Worm (Caenorhabditis elegans): ENCODE measurements around the gene T04C12.8.

The T04C12.8 gene

DNA sequence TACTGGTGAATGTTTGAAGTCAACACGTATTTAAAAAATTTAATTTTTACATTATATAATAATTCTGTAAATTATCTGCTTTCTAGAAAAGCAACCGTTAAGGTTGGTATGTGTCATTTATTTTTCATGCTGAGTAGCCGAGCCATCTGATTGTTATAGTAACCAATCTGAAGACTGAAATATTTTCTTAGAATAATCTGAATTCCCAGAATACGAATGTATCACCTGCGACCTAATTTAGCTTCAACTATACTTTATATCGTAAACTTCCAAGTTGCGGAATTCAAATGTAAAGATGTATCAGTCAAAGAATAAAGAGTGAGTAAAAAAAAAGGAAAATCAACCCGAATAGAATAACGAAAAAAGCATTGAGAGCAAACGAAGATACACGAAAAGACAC, 35.9 kb downstream of the T04C12.8 start:
- peak; percentile 2 for TF ChIP-seq fkh-10 (GFP tag; optimal IDR thresholded peaks at IDR 0.05)
- no peak for TF ChIP-seq lin-15B (tag; optimal IDR thresholded peaks at IDR 0.05)
- TF ChIP-seq hlh-4 (tag; optimal IDR thresholded peaks at IDR 0.05) = peak; percentile 94
- peak; percentile 47 for TF ChIP-seq fkh-8 (tag; optimal IDR thresholded peaks at IDR 0.05)
- no peak for TF ChIP-seq lin-13 (GFP tag; optimal IDR thresholded peaks at IDR 0.05)
- TF ChIP-seq nhr-47 (tag; optimal IDR thresholded peaks at IDR 0.05) = peak; percentile 34
- TF ChIP-seq nhr-71 (tag; optimal IDR thresholded peaks at IDR 0.05) = peak; percentile 42
- TF ChIP-seq aly-2 (tag; optimal IDR thresholded peaks at IDR 0.05) = no peak

DNA sequence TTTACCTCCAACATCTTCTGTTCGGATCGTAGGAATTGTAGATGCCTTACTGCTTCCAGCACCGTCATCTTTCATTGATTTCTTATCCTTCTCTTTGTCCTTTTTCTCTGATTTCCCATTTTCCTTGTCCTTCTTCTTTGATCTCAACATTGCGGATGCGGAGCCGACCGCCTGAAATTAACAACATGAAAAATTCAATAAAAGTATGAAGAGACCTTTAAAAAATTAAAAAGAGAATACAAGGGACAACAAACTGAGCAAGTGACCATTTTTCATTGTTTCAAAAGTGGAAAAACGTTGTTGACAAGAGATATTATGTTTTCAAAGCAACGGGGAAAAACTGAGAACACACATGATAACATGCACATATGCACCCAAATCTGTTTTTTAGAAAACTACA, 38.5 kb downstream of the T04C12.8 start:
- TF ChIP-seq xbp-1 (tag; optimal IDR thresholded peaks at IDR 0.05) (no peak), fos-1 (tag; optimal IDR thresholded peaks at IDR 0.05) (no peak), elt-3 (tag; optimal IDR thresholded peaks at IDR 0.05) (no peak), unc-98 (GFP tag; IDR thresholded peaks at IDR 0.05) (no peak), pax-3 (tag; optimal IDR thresholded peaks at IDR 0.05) (no peak), nhr-85 (tag) (no peak), ceh-63 (GFP tag; optimal IDR thresholded peaks at IDR 0.05) (no peak), rnt-1 (tag; optimal IDR thresholded peaks at IDR 0.05) (no peak), ets-5 (GFP tag; IDR thresholded peaks at IDR 0.05) (no peak), dsc-1 (tag; optimal IDR thresholded peaks at IDR 0.05) (no peak), lin-39 (tag; optimal IDR thresholded peaks at IDR 0.05) (no peak), Y116A8C.19 (tag; optimal IDR thresholded peaks at IDR 0.05; ENCODE audit: borderline replicate concordance) (no peak), skn-1 (tag; optimal IDR thresholded peaks at IDR 0.05) (no peak), nhr-84 (tag; optimal IDR thresholded peaks at IDR 0.05) (no peak), nhr-12 (tag; optimal IDR thresholded peaks at IDR 0.05) (no peak), sptf-1 (tag; optimal IDR thresholded peaks at IDR 0.05) (no peak)

DNA sequence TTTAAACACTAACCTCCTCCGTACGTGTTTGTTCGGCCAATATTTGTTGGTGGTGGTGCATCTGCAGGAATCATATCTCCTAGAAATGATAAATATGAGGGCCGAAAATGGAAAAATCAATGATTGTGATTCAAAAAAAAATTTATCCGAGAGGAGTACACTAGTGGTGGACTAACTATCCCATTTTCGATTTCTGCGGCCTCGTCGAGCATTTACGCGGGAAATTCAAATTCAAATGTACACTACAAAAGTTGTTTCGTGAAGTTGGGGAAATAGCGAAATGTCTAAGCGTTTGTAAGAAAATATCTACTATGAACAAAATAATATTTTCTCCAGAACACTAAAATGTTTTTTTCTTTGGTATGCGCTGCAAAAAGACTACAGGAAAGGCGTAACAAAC, 39.8 kb downstream of the T04C12.8 start:
- TF ChIP-seq pag-3 (tag; optimal IDR thresholded peaks at IDR 0.05; ENCODE audit: borderline replicate concordance, insufficient read depth) (no peak), ceh-8 (GFP tag; optimal IDR thresholded peaks at IDR 0.05) (peak; percentile 55), aly-2 (tag; optimal IDR thresholded peaks at IDR 0.05) (no peak), unc-62 (GFP tag; optimal IDR thresholded peaks at IDR 0.05) (no peak), dsc-1 (tag; optimal IDR thresholded peaks at IDR 0.05) (peak; percentile 78), ces-1 (GFP tag; optimal IDR thresholded peaks at IDR 0.05) (no peak), unc-30 (tag; optimal IDR thresholded peaks at IDR 0.05) (no peak), nhr-76 (tag; optimal IDR thresholded peaks at IDR 0.05) (no peak), nhr-28 (tag; optimal IDR thresholded peaks at IDR 0.05) (no peak), egl-13 (tag; optimal IDR thresholded peaks at IDR 0.05) (peak; percentile 66), fos-1 (tag; optimal IDR thresholded peaks at IDR 0.05) (peak; percentile 16), isw-1 (GFP tag; IDR thresholded peaks at IDR 0.05) (peak; percentile 53), nhr-47 (tag; optimal IDR thresholded peaks at IDR 0.05) (peak; percentile 86), alr-1 (tag; optimal IDR thresholded peaks at IDR 0.05; ENCODE audit: borderline replicate concordance) (no peak), lin-14 (GFP tag; optimal IDR thresholded peaks at IDR 0.05) (peak; percentile 38), C04F5.9 (tag; optimal IDR thresholded peaks at IDR 0.05) (peak; percentile 72), xbp-1 (tag; optimal IDR thresholded peaks at IDR 0.05) (peak; percentile 80), nhr-12 (tag; optimal IDR thresholded peaks at IDR 0.05) (no peak), tlp-1 (tag; optimal IDR thresholded peaks at IDR 0.05) (no peak), nhr-19 (GFP tag; conservative IDR thresholded peaks at IDR 0.05) (peak; percentile 72), ceh-82 (tag; optimal IDR thresholded peaks at IDR 0.05) (peak; percentile 14 to 53 (median 18)), dpl-1 (GFP tag; optimal IDR thresholded peaks at IDR 0.05) (peak; percentile 90 to 93 (median 93)), fkh-10 (GFP tag; optimal IDR thresholded peaks at IDR 0.05) (no peak), egl-27 (tag; optimal IDR thresholded peaks at IDR 0.05) (no peak), snpc-4 (tag; optimal IDR thresholded peaks at IDR 0.05) (peak; percentile 22), fkh-8 (tag; optimal IDR thresholded peaks at IDR 0.05) (peak; percentile 42), mab-9 (GFP tag; IDR thresholded peaks at IDR 0.05) (0 out of 2 replicates have a peak, but pooled peaks have one; percentile 48), snu-23 (GFP tag; optimal IDR thresholded peaks at IDR 0.05) (peak; percentile 73), lin-15B (tag; optimal IDR thresholded peaks at IDR 0.05) (peak; percentile 60), pqm-1 (tag; optimal IDR thresholded peaks at IDR 0.05) (no peak), nhr-84 (tag; optimal IDR thresholded peaks at IDR 0.05) (no peak), lsy-2 (tag; optimal IDR thresholded peaks at IDR 0.05) (peak; percentile 32 to 72), elt-3 (tag; optimal IDR thresholded peaks at IDR 0.05) (peak in 1 of 6 experiments; percentile 30), ceh-88 (GFP tag; IDR thresholded peaks at IDR 0.05) (no peak), jun-1 (tag; optimal IDR thresholded peaks at IDR 0.05) (peak; percentile 53)

Measured in whole organism, L1 larva.